Fruit fly (Drosophila melanogaster) whole organism, prepupa: ENCODE results near the gene Eip75B.

Source experiments
- Blimp-1 ChIP-seq: fragments of 200-800 bp; sonication (Bioruptor generic); optimal IDR thresholded peaks from 3 replicates; lab custom pipeline; 2017; ENCODE audit warnings: missing biosample characterization, missing genetic modification characterization, mild to moderate bottlenecking, moderate library complexity, missing genetic modification reagents
- CG10631 ChIP-seq: fragments of 200-800 bp; sonication (Bioruptor generic); optimal IDR thresholded peaks from 2 replicates; lab custom pipeline; 2016; ENCODE audit warnings: missing biosample characterization, missing genetic modification characterization
- CG10669 ChIP-seq: fragments of 200-800 bp; sonication (Bioruptor generic); optimal IDR thresholded peaks from 3 replicates; lab custom pipeline; 2018; ENCODE audit warnings: missing biosample characterization, mild to moderate bottlenecking, missing genetic modification characterization, moderate library complexity
- CG11294 ChIP-seq: fragments of 200-800 bp; sonication (Bioruptor generic); IDR thresholded peaks from 2 replicates; pipeline ENCODE4 v1.3.6; 2022; ENCODE audit warnings: missing biosample characterization, missing genetic modification characterization
- CG11762 ChIP-seq: fragments of 200-800 bp; sonication (Bioruptor generic); optimal IDR thresholded peaks from 3 replicates; lab custom pipeline; 2016; ENCODE audit warnings: missing biosample characterization, missing genetic modification characterization; ENCODE audit not compliant: insufficient read depth
- CG11902 ChIP-seq: fragments of 200-800 bp; sonication (Bioruptor generic); optimal IDR thresholded peaks from 3 replicates; lab custom pipeline; 2016; ENCODE audit warnings: missing biosample characterization, missing genetic modification characterization
- CG15336 ChIP-seq: fragments of 200-800 bp; sonication (Bioruptor generic); IDR thresholded peaks from 2 replicates; pipeline ENCODE4 v1.3.6; 2022; ENCODE audit warnings: missing biosample characterization, missing genetic modification characterization
- CG1621 ChIP-seq: fragments of 200-800 bp; sonication (Bioruptor generic); optimal IDR thresholded peaks from 3 replicates; lab custom pipeline; 2018; ENCODE audit warnings: missing biosample characterization, mild to moderate bottlenecking, missing genetic modification characterization
- CG16779 ChIP-seq: fragments of 200-800 bp; sonication (Bioruptor generic); optimal IDR thresholded peaks from 3 replicates; lab custom pipeline; 2017; ENCODE audit warnings: missing biosample characterization, mild to moderate bottlenecking, missing genetic modification characterization
- CG31627 ChIP-seq: fragments of 200-800 bp; sonication (Bioruptor generic); optimal IDR thresholded peaks from 3 replicates; lab custom pipeline; 2016; ENCODE audit warnings: missing biosample characterization, missing genetic modification characterization
- CG32006 ChIP-seq: fragments of 200-800 bp; sonication (Bioruptor generic); optimal IDR thresholded peaks from 3 replicates; lab custom pipeline; 2017; ENCODE audit warnings: missing biosample characterization, mild to moderate bottlenecking, missing genetic modification characterization
- CG3919 ChIP-seq: fragments of 200-800 bp; sonication (Bioruptor generic); optimal IDR thresholded peaks from 3 replicates; lab custom pipeline; 2016; ENCODE audit warnings: missing biosample characterization, missing genetic modification characterization
- CG4318 ChIP-seq: fragments of 200-800 bp; sonication (Bioruptor generic); optimal IDR thresholded peaks from 3 replicates; lab custom pipeline; 2017; ENCODE audit warnings: missing biosample characterization, mild to moderate bottlenecking, missing genetic modification characterization
- CG6163 ChIP-seq: fragments of 200-800 bp; sonication (Bioruptor generic); IDR thresholded peaks from 3 replicates; pipeline ENCODE4 v1.3.6; 2022; ENCODE audit warnings: missing biosample characterization, missing genetic modification characterization
- CG6276 ChIP-seq: fragments of 200-800 bp; sonication (Bioruptor generic); optimal IDR thresholded peaks from 2 replicates; lab custom pipeline; 2017; ENCODE audit warnings: missing biosample characterization, mild to moderate bottlenecking, missing genetic modification characterization
- CG6792 ChIP-seq: fragments of 200-800 bp; sonication (Bioruptor generic); optimal IDR thresholded peaks from 3 replicates; lab custom pipeline; 2016; ENCODE audit warnings: missing biosample characterization, missing genetic modification characterization
- CG8319 ChIP-seq: fragments of 200-800 bp; sonication (Bioruptor generic); optimal IDR thresholded peaks from 3 replicates; lab custom pipeline; 2016; ENCODE audit warnings: missing biosample characterization, missing genetic modification characterization
- CG8632 ChIP-seq: fragments of 200-800 bp; sonication (Bioruptor generic); optimal IDR thresholded peaks from 3 replicates; lab custom pipeline; 2016; ENCODE audit warnings: missing biosample characterization, missing genetic modification characterization
- CG9139 ChIP-seq: fragments of 200-800 bp; sonication (Bioruptor generic); optimal IDR thresholded peaks from 3 replicates; lab custom pipeline; 2017; ENCODE audit warnings: missing biosample characterization, mild to moderate bottlenecking, missing genetic modification characterization
- Eip75B ChIP-seq: fragments of 200-800 bp; sonication (Bioruptor generic); optimal IDR thresholded peaks from 3 replicates; lab custom pipeline; 2016; ENCODE audit warnings: missing biosample characterization, missing genetic modification characterization
- Eip78C ChIP-seq: fragments of 200-800 bp; sonication (Bioruptor generic); peaks from one replicate; lab custom pipeline; 2016; ENCODE audit warnings: missing biosample characterization, missing genetic modification characterization
- Eip93F ChIP-seq: fragments of 200-800 bp; sonication (Bioruptor generic); optimal IDR thresholded peaks from 2 replicates; lab custom pipeline; 2016; ENCODE audit warnings: missing biosample characterization, mild to moderate bottlenecking, missing genetic modification characterization
- Ets21C ChIP-seq: fragments of 200-800 bp; sonication (Bioruptor generic); optimal IDR thresholded peaks from 3 replicates; lab custom pipeline; 2016; ENCODE audit warnings: missing biosample characterization, missing genetic modification characterization
- Ets96B ChIP-seq: fragments of 200-800 bp; optimal IDR thresholded peaks from 2 replicates; lab custom pipeline; 2019; ENCODE audit warnings: missing biosample characterization, mild to moderate bottlenecking, missing genetic modification characterization, moderate library complexity
- Gug ChIP-seq: fragments of 200-800 bp; sonication (Bioruptor generic); IDR thresholded peaks from 2 replicates; pipeline ENCODE4 v1.3.6; 2022; ENCODE audit warnings: missing biosample characterization, missing genetic modification characterization
- Hr4 ChIP-seq: fragments of 200-800 bp; sonication (Bioruptor generic); optimal IDR thresholded peaks from 3 replicates; lab custom pipeline; 2016; ENCODE audit warnings: missing biosample characterization, missing genetic modification characterization
- Lpt ChIP-seq: fragments of 200-800 bp; sonication (Bioruptor generic); optimal IDR thresholded peaks from 3 replicates; lab custom pipeline; 2016; ENCODE audit warnings: missing biosample characterization, missing genetic modification characterization
- Met ChIP-seq: fragments of 200-800 bp; sonication (Bioruptor generic); optimal IDR thresholded peaks from 3 replicates; lab custom pipeline; 2016; ENCODE audit warnings: missing biosample characterization, missing genetic modification characterization
- Smox ChIP-seq: fragments of 200-800 bp; sonication (Bioruptor generic); optimal IDR thresholded peaks from 3 replicates; lab custom pipeline; 2016; ENCODE audit warnings: missing biosample characterization, missing genetic modification characterization
- Sox102F ChIP-seq: fragments of 200-800 bp; sonication (Bioruptor generic); optimal IDR thresholded peaks from 2 replicates; lab custom pipeline; 2016; ENCODE audit warnings: missing biosample characterization, mild to moderate bottlenecking, missing genetic modification characterization
- Sox14 ChIP-seq: fragments of 200-800 bp; sonication (Bioruptor generic); optimal IDR thresholded peaks from 3 replicates; lab custom pipeline; 2016; ENCODE audit warnings: missing biosample characterization, missing genetic modification characterization
- Sox15 ChIP-seq: fragments of 200-800 bp; sonication (Bioruptor generic); optimal IDR thresholded peaks from 3 replicates; lab custom pipeline; 2016; ENCODE audit warnings: missing biosample characterization, missing genetic modification characterization
- achi ChIP-seq: fragments of 200-800 bp; sonication (Bioruptor generic); optimal IDR thresholded peaks from 3 replicates; lab custom pipeline; 2016; ENCODE audit warnings: missing biosample characterization, missing genetic modification characterization
- dac ChIP-seq: fragments of 200-800 bp; sonication (Bioruptor generic); optimal IDR thresholded peaks from 2 replicates; lab custom pipeline; 2017; ENCODE audit warnings: missing biosample characterization, mild to moderate bottlenecking, missing genetic modification characterization
- eg ChIP-seq: fragments of 200-800 bp; sonication (Bioruptor generic); IDR thresholded peaks from 3 replicates; pipeline ENCODE4 v1.3.6; 2022; ENCODE audit warnings: missing biosample characterization, missing genetic modification characterization
- esn ChIP-seq: fragments of 200-800 bp; sonication (Bioruptor generic); optimal IDR thresholded peaks from 2 replicates; lab custom pipeline; 2016; ENCODE audit warnings: missing biosample characterization, mild to moderate bottlenecking, missing genetic modification characterization, moderate library complexity
- fd59A ChIP-seq: fragments of 200-800 bp; sonication (Bioruptor generic); optimal IDR thresholded peaks from 2 replicates; lab custom pipeline; 2017; ENCODE audit warnings: missing biosample characterization, mild to moderate bottlenecking, missing genetic modification characterization, missing genetic modification reagents
- fd85E ChIP-seq: fragments of 200-800 bp; sonication (Bioruptor generic); optimal IDR thresholded peaks from 3 replicates; lab custom pipeline; 2016; ENCODE audit warnings: missing biosample characterization, missing genetic modification characterization
- fkh ChIP-seq: fragments of 200-800 bp; sonication (Bioruptor generic); optimal IDR thresholded peaks from 3 replicates; lab custom pipeline; 2017; ENCODE audit warnings: missing biosample characterization, mild to moderate bottlenecking, missing genetic modification characterization, moderate library complexity
- lz ChIP-seq: fragments of 200-800 bp; sonication (Bioruptor generic); optimal IDR thresholded peaks from 3 replicates; lab custom pipeline; 2016; ENCODE audit warnings: missing biosample characterization, missing genetic modification characterization
- net ChIP-seq: fragments of 200-800 bp; sonication (Bioruptor generic); optimal IDR thresholded peaks from 3 replicates; lab custom pipeline; 2016; ENCODE audit warnings: missing biosample characterization, missing genetic modification characterization
- pdm3 ChIP-seq: fragments of 200-800 bp; sonication (Bioruptor generic); optimal IDR thresholded peaks from 3 replicates; lab custom pipeline; 2016; ENCODE audit warnings: missing biosample characterization, missing genetic modification characterization
- salr ChIP-seq, 2 experiments: fragments of 200-800 bp; sonication (Bioruptor generic); optimal IDR thresholded peaks; 3 replicates each; lab custom pipeline; 2016 to 2018; ENCODE audit warnings: missing biosample characterization in 2 of 2, missing genetic modification characterization in 2 of 2, mild to moderate bottlenecking in 1 of 2
- ss ChIP-seq, 2 experiments: fragments of 200-800 bp; sonication (Bioruptor generic); optimal IDR thresholded peaks; 2 replicates in 1 of 2; 3 replicates in 1 of 2; lab custom pipeline; 2017 to 2018; ENCODE audit warnings: mild to moderate bottlenecking in 2 of 2, missing biosample characterization in 2 of 2, missing genetic modification characterization in 2 of 2, moderate library complexity in 1 of 2
- svp ChIP-seq: fragments of 200-800 bp; sonication (Bioruptor generic); peaks from one replicate; lab custom pipeline; 2016; ENCODE audit warnings: missing biosample characterization, missing genetic modification characterization
- topi ChIP-seq: fragments of 200-800 bp; sonication (Bioruptor generic); optimal IDR thresholded peaks from 3 replicates; lab custom pipeline; 2016; ENCODE audit warnings: missing biosample characterization, missing genetic modification characterization
- vri ChIP-seq: fragments of 200-800 bp; sonication (Bioruptor generic); optimal IDR thresholded peaks from 3 replicates; lab custom pipeline; 2016; ENCODE audit warnings: missing biosample characterization, mild to moderate bottlenecking, missing genetic modification characterization

The Eip75B gene

dm6 chr3L:18010418-18010883 is 54.0 kb downstream of the Eip75B start (continued):
- TF ChIP-seq Sox102F: no peak
- no peak for TF ChIP-seq CG4318 (GFP tag; lab: Kevin White, UChicago)
- no peak for TF ChIP-seq svp (GFP tag; lab: Kevin White, UChicago)
- no peak for TF ChIP-seq Met (GFP tag; lab: Kevin White, UChicago)
- TF ChIP-seq CG3919 (GFP tag; lab: Kevin White, UChicago): no peak
- TF ChIP-seq CG11294 (GFP tag; lab: Robert Waterston, UW): no peak
- TF ChIP-seq lz (GFP tag; lab: Kevin White, UChicago): no peak
- TF ChIP-seq eg (GFP tag; lab: Robert Waterston, UW): no peak
- no peak for TF ChIP-seq fd59A (GFP tag; lab: Kevin White, UChicago)
- TF ChIP-seq CG8319 (GFP tag; lab: Kevin White, UChicago): no peak
- peak; percentile 61 for TF ChIP-seq Sox14 (GFP tag; lab: Kevin White, UChicago)
- peak; percentile 40 for TF ChIP-seq Eip75B
- TF ChIP-seq Blimp-1 (GFP tag; lab: Kevin White, UChicago): peak; percentile 78
- no peak for TF ChIP-seq Sox15 (GFP tag; lab: Kevin White, UChicago)
- TF ChIP-seq CG15336: no peak
- TF ChIP-seq Eip93F (GFP tag; lab: Kevin White, UChicago): peak; percentile 44
- TF ChIP-seq CG31627 (GFP tag; lab: Kevin White, UChicago): no peak
- TF ChIP-seq CG11902 (GFP tag; lab: Kevin White, UChicago): no peak
- TF ChIP-seq achi: no peak

dm6 chr3L:18008747-18009383 is 55.6 kb downstream of the Eip75B start:
- TF ChIP-seq pdm3 (GFP tag; lab: Kevin White, UChicago) (peak; percentile 97), svp (GFP tag; lab: Kevin White, UChicago) (peak; percentile 91), CG16779 (tag; lab: Kevin White, UChicago) (peak; percentile 94), Gug (peak; percentile 97), fd85E (GFP tag; lab: Kevin White, UChicago) (peak; percentile 72), vri (GFP tag; lab: Kevin White, UChicago) (peak; percentile 85), CG15336 (peak; percentile 98), ss (GFP tag; optimal IDR thresholded peaks at IDR 0.05; lab: Kevin White, UChicago) (peak; percentile 93 to 96), Sox15 (GFP tag; lab: Kevin White, UChicago) (peak; percentile 79), Hr4 (GFP tag; lab: Kevin White, UChicago) (peak; percentile 99), CG8319 (GFP tag; lab: Kevin White, UChicago) (peak; percentile 84), Eip78C (GFP tag; lab: Kevin White, UChicago) (peak; percentile 99), Met (GFP tag; lab: Kevin White, UChicago) (peak; percentile 90), fkh (GFP tag; lab: Kevin White, UChicago) (no peak), Ets21C (peak; percentile 75), CG9139 (GFP tag; lab: Kevin White, UChicago) (peak; percentile 90), Lpt (GFP tag; lab: Kevin White, UChicago) (peak; percentile 99), eg (GFP tag; lab: Robert Waterston, UW) (peak; percentile 98), CG10669 (GFP tag; lab: Kevin White, UChicago) (peak; percentile 98), Sox102F (peak; percentile 88), CG4318 (GFP tag; lab: Kevin White, UChicago) (peak; percentile 99), achi (peak; percentile 96), esn (GFP tag; lab: Kevin White, UChicago) (peak; percentile 90), CG8632 (GFP tag; lab: Kevin White, UChicago) (peak; percentile 89), dac (GFP tag; lab: Kevin White, UChicago) (peak; percentile 97), CG32006 (GFP tag; lab: Kevin White, UChicago) (peak; percentile 99), CG6792 (GFP tag; lab: Kevin White, UChicago) (peak; percentile 90), Eip75B (peak; percentile 97), CG6276 (GFP tag; lab: Kevin White, UChicago) (peak; percentile 98), Smox (GFP tag; lab: Kevin White, UChicago) (peak; percentile 78), CG11762 (GFP tag; lab: Kevin White, UChicago) (peak; percentile 92), Ets96B (tag; lab: Kevin White, UChicago) (peak; percentile 97), topi (GFP tag; lab: Kevin White, UChicago) (peak; percentile 90), net (peak; percentile 97), salr (GFP tag; optimal IDR thresholded peaks at IDR 0.05; lab: Kevin White, UChicago) (peak; percentile 96 to 98), CG10631 (GFP tag; lab: Kevin White, UChicago) (peak; percentile 99), CG1621 (tag; lab: Kevin White, UChicago) (peak; percentile 97), CG6163 (peak; percentile 99), lz (GFP tag; lab: Kevin White, UChicago) (peak; percentile 88), fd59A (GFP tag; lab: Kevin White, UChicago) (peak; percentile 93)
